Fruit fly (Drosophila melanogaster) whole organism, adult: ENCODE data around the gene Desat2.
A peak's percentile ranks its signal among the peaks of the same experiment; 100 is the strongest.

ENCODE experiments used
- CG11617 ChIP-seq: fragments of 200-800 bp; sonication (Bioruptor generic); optimal IDR thresholded peaks from 2 replicates; lab custom pipeline; 2017; ENCODE audit warnings: mild to moderate bottlenecking, missing biosample characterization, missing genetic modification reagents, missing genetic modification characterization
- CG12768 ChIP-seq: fragments of 200-800 bp; sonication (Bioruptor generic); optimal IDR thresholded peaks from 2 replicates; lab custom pipeline; 2017; ENCODE audit warnings: missing biosample characterization, missing genetic modification characterization, mild to moderate bottlenecking, moderate library complexity, missing genetic modification reagents
- CG14711 ChIP-seq: fragments of 200-800 bp; sonication (Bioruptor generic); optimal IDR thresholded peaks from 2 replicates; lab custom pipeline; 2018; ENCODE audit warnings: missing biosample characterization, mild to moderate bottlenecking, missing genetic modification characterization, moderate library complexity
- CG1620 ChIP-seq: fragments of 200-800 bp; sonication (Bioruptor generic); optimal IDR thresholded peaks from 2 replicates; lab custom pipeline; 2016; ENCODE audit warnings: missing biosample characterization, missing genetic modification characterization
- CG33017 ChIP-seq: fragments of 200-800 bp; sonication (Bioruptor generic); optimal IDR thresholded peaks from 2 replicates; lab custom pipeline; 2018; ENCODE audit warnings: missing biosample characterization, mild to moderate bottlenecking, missing genetic modification characterization, moderate library complexity
- CG5204 ChIP-seq: fragments of 200-800 bp; sonication (Bioruptor generic); optimal IDR thresholded peaks from 2 replicates; lab custom pipeline; 2016; ENCODE audit warnings: missing biosample characterization, missing genetic modification characterization
- CG7045 ChIP-seq: fragments of 200-800 bp; sonication (Bioruptor generic); optimal IDR thresholded peaks from 2 replicates; lab custom pipeline; 2017; ENCODE audit warnings: missing biosample characterization, mild to moderate bottlenecking, missing genetic modification characterization
- CG7101 ChIP-seq: fragments of 200-800 bp; sonication (Bioruptor generic); optimal IDR thresholded peaks from 2 replicates; lab custom pipeline; 2018; ENCODE audit warnings: missing biosample characterization, mild to moderate bottlenecking, missing genetic modification characterization, moderate library complexity
- Clk ChIP-seq: fragments of 200-800 bp; sonication (Bioruptor generic); optimal IDR thresholded peaks from 2 replicates; lab custom pipeline; 2017; ENCODE audit warnings: missing biosample characterization, missing genetic modification characterization
- Crg-1 ChIP-seq: fragments of 200-800 bp; sonication (Bioruptor generic); optimal IDR thresholded peaks from 2 replicates; lab custom pipeline; 2016; ENCODE audit warnings: missing biosample characterization, missing genetic modification characterization
- Hr96 ChIP-seq: fragments of 200-800 bp; sonication (Bioruptor generic); optimal IDR thresholded peaks from 2 replicates; lab custom pipeline; 2016; ENCODE audit warnings: missing biosample characterization, missing genetic modification characterization
- Mnt ChIP-seq: fragments of 200-800 bp; sonication (Bioruptor generic); optimal IDR thresholded peaks from 2 replicates; lab custom pipeline; 2016; ENCODE audit warnings: missing biosample characterization, mild to moderate bottlenecking, missing genetic modification characterization
- bab1 ChIP-seq: fragments of 200-800 bp; sonication (Bioruptor generic); optimal IDR thresholded peaks from 3 replicates; lab custom pipeline; 2019; ENCODE audit warnings: missing biosample characterization, mild to moderate bottlenecking, missing genetic modification characterization, moderate library complexity
- cic ChIP-seq: fragments of 200-800 bp; sonication (Bioruptor generic); optimal IDR thresholded peaks from 2 replicates; lab custom pipeline; 2017; ENCODE audit warnings: missing biosample characterization, mild to moderate bottlenecking, missing genetic modification characterization, moderate library complexity
- cnc ChIP-seq, 2 experiments: fragments of >200 bp; optimal IDR thresholded peaks; 2 replicates each; lab custom pipeline; 2017
- kay ChIP-seq: fragments of 200-800 bp; sonication (Bioruptor generic); peaks from one replicate; lab custom pipeline; 2016; ENCODE audit warnings: missing biosample characterization, missing genetic modification characterization, borderline replicate concordance
- ovo ChIP-seq: fragments of 200-800 bp; sonication (Bioruptor generic); optimal IDR thresholded peaks from 2 replicates; lab custom pipeline; 2016; ENCODE audit warnings: missing biosample characterization, missing genetic modification characterization
- pad ChIP-seq: fragments of 200-800 bp; sonication (Bioruptor generic); optimal IDR thresholded peaks from 3 replicates; lab custom pipeline; 2017; ENCODE audit warnings: missing biosample characterization, missing genetic modification characterization, mild to moderate bottlenecking, moderate library complexity, missing genetic modification reagents
- tj ChIP-seq: fragments of 200-800 bp; sonication (Bioruptor generic); optimal IDR thresholded peaks from 3 replicates; lab custom pipeline; 2017; ENCODE audit warnings: missing biosample characterization, mild to moderate bottlenecking, missing genetic modification characterization, moderate library complexity
- toe ChIP-seq: fragments of 200-800 bp; sonication (Bioruptor generic); optimal IDR thresholded peaks from 2 replicates; lab custom pipeline; 2016; ENCODE audit warnings: missing biosample characterization, missing genetic modification characterization

Gene Desat2

dm6 chr3R:12448889-12449314 lies 12.9 kb downstream of the Desat2 start, which contains the start of gene CG18549:
CG18549 (plus strand) TSS chr3R:12449296.
- TF ChIP-seq CG33017 (tag; lab: Kevin White, UChicago) (peak; percentile 100), bab1 (GFP tag; lab: Kevin White, UChicago) (peak; percentile 100), ovo (GFP tag; lab: Kevin White, UChicago) (peak; percentile 58), CG7045 (GFP tag; lab: Kevin White, UChicago) (peak; percentile 97), CG12768 (GFP tag; lab: Kevin White, UChicago) (peak; percentile 99), toe (GFP tag; lab: Kevin White, UChicago) (no peak), pad (peak; percentile 89), cic (GFP tag; lab: Kevin White, UChicago) (peak; percentile 98), cnc (optimal IDR thresholded peaks at IDR 0.05; lab: Kevin White, UChicago) (peak in 1 of 2 experiments; percentile 15), CG1620 (GFP tag; lab: Kevin White, UChicago) (peak; percentile 97), Clk (GFP tag; lab: Kevin White, UChicago) (peak; percentile 94), CG11617 (GFP tag; lab: Kevin White, UChicago) (peak; percentile 96), tj (GFP tag; lab: Kevin White, UChicago) (peak; percentile 83), Crg-1 (GFP tag; lab: Kevin White, UChicago) (peak; percentile 98), CG7101 (tag; lab: Kevin White, UChicago) (peak; percentile 100), Hr96 (GFP tag; lab: Kevin White, UChicago) (peak; percentile 99), CG5204 (GFP tag; lab: Kevin White, UChicago) (peak; percentile 97), Mnt (GFP tag; lab: Kevin White, UChicago) (peak; percentile 95), CG14711 (tag; lab: Kevin White, UChicago) (peak; percentile 99), kay (GFP tag; lab: Kevin White, UChicago) (peak; percentile 99)

dm6 chr3R:12449617-12450242 lies 13.7 kb downstream of the Desat2 start:
- peak; percentile 1 for TF ChIP-seq CG7045 (GFP tag; lab: Kevin White, UChicago)
- TF ChIP-seq kay (GFP tag; lab: Kevin White, UChicago): no peak
- TF ChIP-seq toe (GFP tag; lab: Kevin White, UChicago): no peak
- TF ChIP-seq CG33017 (tag; lab: Kevin White, UChicago): no peak
- TF ChIP-seq pad: no peak

dm6 chr3R:12450713-12451259 lies 14.7 kb downstream of the Desat2 start:
- TF ChIP-seq CG1620 (GFP tag; lab: Kevin White, UChicago): no peak
- TF ChIP-seq cnc (optimal IDR thresholded peaks at IDR 0.05; lab: Kevin White, UChicago): no peak
- TF ChIP-seq kay (GFP tag; lab: Kevin White, UChicago): no peak
- no peak for TF ChIP-seq ovo (GFP tag; lab: Kevin White, UChicago)
- no peak for TF ChIP-seq CG11617 (GFP tag; lab: Kevin White, UChicago)
- TF ChIP-seq CG5204 (GFP tag; lab: Kevin White, UChicago): no peak
- no peak for TF ChIP-seq Clk (GFP tag; lab: Kevin White, UChicago)
- TF ChIP-seq cic (GFP tag; lab: Kevin White, UChicago): no peak
- TF ChIP-seq bab1 (GFP tag; lab: Kevin White, UChicago): no peak
- TF ChIP-seq Hr96 (GFP tag; lab: Kevin White, UChicago): no peak
- no peak for TF ChIP-seq CG12768 (GFP tag; lab: Kevin White, UChicago)
- no peak for TF ChIP-seq CG7045 (GFP tag; lab: Kevin White, UChicago)
- no peak for TF ChIP-seq Crg-1 (GFP tag; lab: Kevin White, UChicago)
- no peak for TF ChIP-seq toe (GFP tag; lab: Kevin White, UChicago)
- TF ChIP-seq tj (GFP tag; lab: Kevin White, UChicago): no peak
- no peak for TF ChIP-seq Mnt (GFP tag; lab: Kevin White, UChicago)
- TF ChIP-seq CG14711 (tag; lab: Kevin White, UChicago): no peak
- TF ChIP-seq pad: no peak
- TF ChIP-seq CG7101 (tag; lab: Kevin White, UChicago): no peak

- TF ChIP-seq CG1620 (GFP tag; lab: Kevin White, UChicago) (no peak), Crg-1 (GFP tag; lab: Kevin White, UChicago) (no peak), CG5204 (GFP tag; lab: Kevin White, UChicago) (no peak), CG7101 (tag; lab: Kevin White, UChicago) (peak; percentile 25), Hr96 (GFP tag; lab: Kevin White, UChicago) (no peak), bab1 (GFP tag; lab: Kevin White, UChicago) (peak; percentile 60), CG14711 (tag; lab: Kevin White, UChicago) (peak; percentile 46), pad (no peak), cnc (optimal IDR thresholded peaks at IDR 0.05; lab: Kevin White, UChicago) (no peak), CG33017 (tag; lab: Kevin White, UChicago) (peak; percentile 39), tj (GFP tag; lab: Kevin White, UChicago) (no peak), Mnt (GFP tag; lab: Kevin White, UChicago) (no peak), ovo (GFP tag; lab: Kevin White, UChicago) (no peak), CG7045 (GFP tag; lab: Kevin White, UChicago) (peak; percentile 45), cic (GFP tag; lab: Kevin White, UChicago) (no peak), Clk (GFP tag; lab: Kevin White, UChicago) (no peak), toe (GFP tag; lab: Kevin White, UChicago) (no peak), CG11617 (GFP tag; lab: Kevin White, UChicago) (peak; percentile 4), CG12768 (GFP tag; lab: Kevin White, UChicago) (peak; percentile 66), kay (GFP tag; lab: Kevin White, UChicago) (no peak)
These were observed 15.3 kb downstream of the Desat2 start for dm6 chr3R:12451376-12451775.
